Worm (Caenorhabditis elegans) whole organism, L1 larva: Measurements from ENCODE around the gene F32D8.4.

Experiments
- C04F5.9 ChIP-seq: sonication (generic microtip); optimal IDR thresholded peaks from 2 replicates; lab custom pipeline; 2016; ENCODE audit warnings: missing genetic modification characterization, missing compliant biosample characterization
- C16A3.4 ChIP-seq: fragments of 150-350 bp; optimal IDR thresholded peaks from 2 replicates; lab custom pipeline; 2014; ENCODE audit warnings: missing biosample characterization, missing genetic modification characterization
- C34B4.2 ChIP-seq: sonication (generic microtip); optimal IDR thresholded peaks from 2 replicates; lab custom pipeline; 2017; ENCODE audit warnings: mild to moderate bottlenecking, missing genetic modification characterization, missing compliant biosample characterization
- alr-1 ChIP-seq: fragments of 200-800 bp; sonication (Bioruptor generic); optimal IDR thresholded peaks from 2 replicates; lab custom pipeline; 2018; ENCODE audit warnings: borderline replicate concordance, mild to moderate bottlenecking, missing genetic modification characterization, missing compliant biosample characterization
- aly-2 ChIP-seq: fragments of 150-350 bp; optimal IDR thresholded peaks from 2 replicates; lab custom pipeline; 2014; ENCODE audit warnings: missing biosample characterization, missing genetic modification characterization
- ama-1 ChIP-seq: fragments of 150-350 bp; optimal IDR thresholded peaks from 2 replicates; lab custom pipeline; 2014
- blmp-1 ChIP-seq: fragments of 150-350 bp; optimal IDR thresholded peaks from 2 replicates; lab custom pipeline; 2014; ENCODE audit warnings: missing biosample characterization, missing genetic modification characterization
- ceh-88 ChIP-seq: fragments of 200-800 bp; sonication (Bioruptor generic); IDR thresholded peaks from 2 replicates; pipeline ENCODE4 v1.3.6; 2022; ENCODE audit warnings: missing genetic modification characterization, missing compliant biosample characterization
- ces-1 ChIP-seq: fragments of 150-350 bp; optimal IDR thresholded peaks from 2 replicates; lab custom pipeline; 2014; ENCODE audit warnings: missing biosample characterization, missing genetic modification reagents, missing genetic modification characterization
- dpl-1 ChIP-seq, 3 experiments: fragments of 150-350 bp in 2 of 3; sonication (generic microtip) in 1 of 3; optimal IDR thresholded peaks; 2 replicates each; lab custom pipeline; 2014 to 2017; ENCODE audit warnings: missing biosample characterization in 3 of 3, missing genetic modification characterization in 3 of 3, missing genetic modification reagents in 3 of 3
- dsc-1 ChIP-seq: sonication (generic microtip); optimal IDR thresholded peaks from 2 replicates; lab custom pipeline; 2016; ENCODE audit warnings: mild to moderate bottlenecking, missing genetic modification characterization, missing compliant biosample characterization
- efl-1 ChIP-seq, 4 experiments: fragments of 150-350 bp; optimal IDR thresholded peaks in 3 of 4; peaks in 1 of 4; 1 replicate in 1 of 4; 2 replicates in 3 of 4; lab custom pipeline; 2014; ENCODE audit warnings: missing biosample characterization in 2 of 4, missing genetic modification characterization in 2 of 4, missing genetic modification reagents in 2 of 4
- efl-3 ChIP-seq: fragments of 200-800 bp; sonication (Bioruptor generic); optimal IDR thresholded peaks from 2 replicates; lab custom pipeline; 2018; ENCODE audit warnings: mild to moderate bottlenecking, missing genetic modification characterization, missing compliant biosample characterization
- elt-2 ChIP-seq: sonication (generic microtip); optimal IDR thresholded peaks from 2 replicates; lab custom pipeline; 2016; ENCODE audit warnings: missing genetic modification characterization, mild to moderate bottlenecking, inconsistent platforms, missing compliant biosample characterization, missing genetic modification reagents
- ets-5 ChIP-seq: fragments of 200-800 bp; sonication (Bioruptor generic); IDR thresholded peaks from 2 replicates; pipeline ENCODE4 v1.3.6; 2022; ENCODE audit warnings: missing genetic modification characterization, missing compliant biosample characterization
- fkh-10 ChIP-seq: sonication (generic microtip); optimal IDR thresholded peaks from 2 replicates; lab custom pipeline; 2017; ENCODE audit warnings: missing biosample characterization, missing genetic modification reagents, missing genetic modification characterization
- grh-1 ChIP-seq: fragments of 200-800 bp; sonication (Bioruptor generic); IDR thresholded peaks from 2 replicates; pipeline ENCODE4 v1.3.6; 2022; ENCODE audit warnings: missing genetic modification reagents, missing genetic modification characterization, missing compliant biosample characterization
- hlh-4 ChIP-seq: sonication (generic microtip); optimal IDR thresholded peaks from 2 replicates; lab custom pipeline; 2016; ENCODE audit warnings: mild to moderate bottlenecking, missing genetic modification characterization, missing compliant biosample characterization
- hpl-2 ChIP-seq: fragments of 150-350 bp; optimal IDR thresholded peaks from 2 replicates; lab custom pipeline; 2014; ENCODE audit warnings: missing biosample characterization, missing genetic modification reagents, missing genetic modification characterization
- isw-1 ChIP-seq: fragments of 200-800 bp; sonication (Bioruptor generic); IDR thresholded peaks from 2 replicates; pipeline ENCODE4 v1.3.6; 2022; ENCODE audit warnings: missing genetic modification characterization, missing compliant biosample characterization
- jun-1 ChIP-seq: fragments of 150-350 bp; optimal IDR thresholded peaks from 2 replicates; lab custom pipeline; 2014; ENCODE audit warnings: missing biosample characterization, missing genetic modification reagents, missing genetic modification characterization
- lin-13 ChIP-seq: fragments of 150-350 bp; optimal IDR thresholded peaks from 2 replicates; lab custom pipeline; 2014; ENCODE audit warnings: missing biosample characterization, missing genetic modification reagents, missing genetic modification characterization
- lin-14 ChIP-seq: fragments of 200-800 bp; sonication (Bioruptor generic); optimal IDR thresholded peaks from 2 replicates; lab custom pipeline; 2018; ENCODE audit warnings: mild to moderate bottlenecking, missing genetic modification characterization, moderate library complexity, missing compliant biosample characterization
- lin-35 ChIP-seq, 2 experiments: fragments of 150-350 bp; optimal IDR thresholded peaks; 2 replicates each; lab custom pipeline; 2014; ENCODE audit warnings: missing biosample characterization in 2 of 2, missing genetic modification characterization in 2 of 2, missing genetic modification reagents in 2 of 2
- lsy-2 ChIP-seq, 2 experiments: fragments of 150-350 bp; optimal IDR thresholded peaks; 2 replicates each; lab custom pipeline; 2014; ENCODE audit warnings: missing biosample characterization in 2 of 2, missing genetic modification characterization in 2 of 2
- mdl-1 ChIP-seq, 2 experiments: fragments of 150-350 bp; optimal IDR thresholded peaks; 2 replicates each; lab custom pipeline; 2014 to 2017; ENCODE audit warnings: missing biosample characterization in 2 of 2, missing genetic modification characterization in 2 of 2, inconsistent platforms in 1 of 2
- mep-1 ChIP-seq: fragments of 150-350 bp; optimal IDR thresholded peaks from 2 replicates; lab custom pipeline; 2014; ENCODE audit warnings: missing biosample characterization, missing genetic modification characterization
- nhr-11 ChIP-seq: fragments of 150-350 bp; optimal IDR thresholded peaks from 2 replicates; lab custom pipeline; 2014; ENCODE audit warnings: missing biosample characterization, missing genetic modification characterization
- nhr-12 ChIP-seq: sonication (generic microtip); optimal IDR thresholded peaks from 2 replicates; lab custom pipeline; 2017; ENCODE audit warnings: missing biosample characterization, missing genetic modification characterization
- nhr-20 ChIP-seq: sonication (generic microtip); optimal IDR thresholded peaks from 2 replicates; lab custom pipeline; 2016; ENCODE audit warnings: mild to moderate bottlenecking, missing genetic modification characterization, missing compliant biosample characterization
- nhr-28 ChIP-seq: fragments of 150-350 bp; optimal IDR thresholded peaks from 2 replicates; lab custom pipeline; 2014; ENCODE audit warnings: missing biosample characterization, missing genetic modification characterization
- nhr-71 ChIP-seq: sonication (generic microtip); optimal IDR thresholded peaks from 2 replicates; lab custom pipeline; 2016; ENCODE audit warnings: mild to moderate bottlenecking, missing genetic modification characterization, moderate library complexity, missing compliant biosample characterization
- nhr-77 ChIP-seq: fragments of 150-350 bp; optimal IDR thresholded peaks from 2 replicates; lab custom pipeline; 2014; ENCODE audit warnings: missing biosample characterization, missing genetic modification characterization
- nhr-84 ChIP-seq: sonication (generic microtip); optimal IDR thresholded peaks from 2 replicates; lab custom pipeline; 2017; ENCODE audit warnings: missing biosample characterization, missing genetic modification characterization
- nhr-85 ChIP-seq: sonication (generic microtip); peaks from one replicate; lab custom pipeline; 2016; ENCODE audit warnings: missing genetic modification characterization, inconsistent platforms, missing compliant biosample characterization
- pag-3 ChIP-seq: sonication (generic microtip); optimal IDR thresholded peaks from 2 replicates; lab custom pipeline; 2017; ENCODE audit warnings: missing genetic modification characterization, mild to moderate bottlenecking, missing compliant biosample characterization, antibody characterized with exemption, borderline replicate concordance; ENCODE audit not compliant: insufficient read depth
- rnt-1 ChIP-seq: sonication (generic microtip); optimal IDR thresholded peaks from 2 replicates; lab custom pipeline; 2016; ENCODE audit warnings: mild to moderate bottlenecking, missing genetic modification characterization, moderate library complexity, missing compliant biosample characterization
- skn-1 ChIP-seq: fragments of 150-350 bp; optimal IDR thresholded peaks from 2 replicates; lab custom pipeline; 2014; ENCODE audit warnings: missing biosample characterization, missing genetic modification characterization
- snu-23 ChIP-seq: sonication (generic microtip); optimal IDR thresholded peaks from 2 replicates; lab custom pipeline; 2016; ENCODE audit warnings: missing genetic modification characterization, missing compliant biosample characterization
- sox-4 ChIP-seq: sonication (generic microtip); optimal IDR thresholded peaks from 2 replicates; lab custom pipeline; 2016; ENCODE audit warnings: missing genetic modification characterization, missing compliant biosample characterization
- tbx-2 ChIP-seq: sonication (generic microtip); optimal IDR thresholded peaks from 2 replicates; lab custom pipeline; 2016; ENCODE audit warnings: missing genetic modification characterization, missing compliant biosample characterization
- tlp-1 ChIP-seq: fragments of 150-350 bp; optimal IDR thresholded peaks from 2 replicates; lab custom pipeline; 2014; ENCODE audit warnings: missing biosample characterization, missing genetic modification characterization
- unc-130 ChIP-seq: fragments of 150-350 bp; optimal IDR thresholded peaks from 2 replicates; lab custom pipeline; 2017; ENCODE audit warnings: missing biosample characterization, missing genetic modification characterization, inconsistent platforms
- unc-30 ChIP-seq: sonication (generic microtip); optimal IDR thresholded peaks from 2 replicates; lab custom pipeline; 2017; ENCODE audit warnings: missing biosample characterization, missing genetic modification characterization
- unc-62 ChIP-seq: fragments of 150-350 bp; optimal IDR thresholded peaks from 2 replicates; lab custom pipeline; 2014; ENCODE audit warnings: missing biosample characterization, missing genetic modification reagents, missing genetic modification characterization
- xbp-1 ChIP-seq: sonication (generic microtip); optimal IDR thresholded peaks from 2 replicates; lab custom pipeline; 2016; ENCODE audit warnings: missing genetic modification characterization, missing compliant biosample characterization
- zag-1 ChIP-seq: fragments of 150-350 bp; optimal IDR thresholded peaks from 2 replicates; lab custom pipeline; 2014; ENCODE audit warnings: missing biosample characterization, missing genetic modification characterization
- zip-4 ChIP-seq: fragments of 200-800 bp; sonication (Bioruptor generic); optimal IDR thresholded peaks from 2 replicates; lab custom pipeline; 2018; ENCODE audit warnings: mild to moderate bottlenecking, missing genetic modification characterization, moderate library complexity, missing compliant biosample characterization
- ztf-4 ChIP-seq: fragments of 150-350 bp; optimal IDR thresholded peaks from 2 replicates; lab custom pipeline; 2014; ENCODE audit warnings: missing biosample characterization, missing genetic modification characterization

The F32D8.4 gene

ce11 chrV:10939990-10940570 is 46.7 kb upstream of the F32D8.4 start:
- TF ChIP-seq zip-4 (GFP tag; lab: Kevin White, UChicago) (no peak), nhr-71 (no peak), ets-5 (GFP tag; lab: Robert Waterston, UW) (no peak), efl-3 (GFP tag; lab: Kevin White, UChicago) (no peak), ztf-4 (tag; lab: Kevin White, UChicago) (no peak), C34B4.2 (no peak), snu-23 (GFP tag; lab: Kevin White, UChicago) (no peak), unc-130 (tag; lab: Kevin White, UChicago) (no peak), xbp-1 (no peak), ces-1 (no peak), ama-1 (lab: Kevin White, UChicago) (no peak), aly-2 (tag; lab: Kevin White, UChicago) (no peak), fkh-10 (GFP tag; lab: Kevin White, UChicago) (no peak), blmp-1 (peak; percentile 46), efl-1 (optimal IDR thresholded peaks at IDR 0.05; lab: Kevin White, UChicago) (no peak), efl-1 (GFP tag; optimal IDR thresholded peaks at IDR 0.05 in 1 of 2; lab: Kevin White, UChicago) (peak in 1 of 2 experiments; percentile 70), lin-13 (GFP tag; lab: Kevin White, UChicago) (no peak), nhr-77 (tag; lab: Kevin White, UChicago) (no peak), C04F5.9 (tag; lab: Kevin White, UChicago) (no peak), hpl-2 (no peak), isw-1 (GFP tag; lab: Robert Waterston, UW) (no peak), ceh-88 (GFP tag; lab: Robert Waterston, UW) (no peak), alr-1 (tag; lab: Kevin White, UChicago) (no peak), nhr-11 (tag; lab: Kevin White, UChicago) (no peak), nhr-12 (tag; lab: Kevin White, UChicago) (no peak), tbx-2 (tag; lab: Kevin White, UChicago) (no peak), unc-62 (GFP tag; lab: Kevin White, UChicago) (no peak), nhr-85 (peak; percentile 92), elt-2 (tag; lab: Kevin White, UChicago) (no peak), unc-30 (tag; lab: Kevin White, UChicago) (no peak), dsc-1 (tag; lab: Kevin White, UChicago) (no peak), mdl-1 (tag; optimal IDR thresholded peaks at IDR 0.05; lab: Kevin White, UChicago) (peak in 1 of 2 experiments; percentile 19), lin-14 (GFP tag; lab: Kevin White, UChicago) (no peak), grh-1 (GFP tag; lab: Robert Waterston, UW) (peak; percentile 46; the same call in 1 of the 2 replicates), zag-1 (tag; lab: Kevin White, UChicago) (no peak), C16A3.4 (tag; lab: Kevin White, UChicago) (no peak)

ce11 chrV:10938739-10939138 is 45.4 kb upstream of the F32D8.4 start, which contains the start of gene F17C11.11:
Gene F17C11.11 (minus strand): TSS chrV:10938817.
- peak in 1 of 3 experiments; percentile 12 for TF ChIP-seq dpl-1 (GFP tag; optimal IDR thresholded peaks at IDR 0.05; lab: Kevin White, UChicago)
- no peak for TF ChIP-seq nhr-85
- no peak for TF ChIP-seq nhr-84 (tag; lab: Kevin White, UChicago)
- TF ChIP-seq unc-30 (tag; lab: Kevin White, UChicago) = no peak
- TF ChIP-seq jun-1 = no peak
- TF ChIP-seq nhr-71 = peak; percentile 48
- TF ChIP-seq lsy-2 (tag; optimal IDR thresholded peaks at IDR 0.05; lab: Kevin White, UChicago) = peak in 1 of 2 experiments; percentile 1
- no peak for TF ChIP-seq unc-62 (GFP tag; lab: Kevin White, UChicago)
- no peak for TF ChIP-seq sox-4 (tag; lab: Kevin White, UChicago)
- no peak for TF ChIP-seq nhr-28 (tag; lab: Kevin White, UChicago)
- TF ChIP-seq elt-2 (tag; lab: Kevin White, UChicago) = peak; percentile 73
- peak; percentile 3 for TF ChIP-seq mep-1 (tag; lab: Kevin White, UChicago)
- TF ChIP-seq C16A3.4 (tag; lab: Kevin White, UChicago) = no peak
- TF ChIP-seq mdl-1 (tag; optimal IDR thresholded peaks at IDR 0.05; lab: Kevin White, UChicago) = peak in 1 of 2 experiments; percentile 32
- TF ChIP-seq lin-35 (GFP tag; optimal IDR thresholded peaks at IDR 0.05; lab: Kevin White, UChicago) = no peak
- peak; percentile 88 for TF ChIP-seq zip-4 (GFP tag; lab: Kevin White, UChicago)
- TF ChIP-seq tlp-1 (tag; lab: Kevin White, UChicago) = no peak
- peak; percentile 72 for TF ChIP-seq skn-1
- TF ChIP-seq pag-3 (tag; lab: Kevin White, UChicago) = no peak
- TF ChIP-seq efl-1 (optimal IDR thresholded peaks at IDR 0.05; lab: Kevin White, UChicago) = no peak
- TF ChIP-seq efl-1 (GFP tag; optimal IDR thresholded peaks at IDR 0.05 in 1 of 2; lab: Kevin White, UChicago) = peak; percentile 1 to 17
- TF ChIP-seq rnt-1 = peak; percentile 52
- peak; percentile 27 for TF ChIP-seq lin-14 (GFP tag; lab: Kevin White, UChicago)
- peak; percentile 10 for TF ChIP-seq nhr-20 (tag; lab: Kevin White, UChicago)
- no peak for TF ChIP-seq hlh-4
- TF ChIP-seq xbp-1 = no peak
